Fruit fly (Drosophila melanogaster): ENCODE data around the gene CG12104.

The CG12104 gene

dm6 chr3L:1584781-1585180 lies 17.7 kb downstream of the CG12104 start (continued):
- TF ChIP-seq CG6792 (GFP tag; optimal IDR thresholded peaks at IDR 0.05), result peak; percentile 77
- TF ChIP-seq CG6808 (GFP tag; optimal IDR thresholded peaks at IDR 0.05), result peak; percentile 79
- TF ChIP-seq CG3032 (tag; optimal IDR thresholded peaks at IDR 0.05), result peak; percentile 76
- TF ChIP-seq achi (GFP tag; optimal IDR thresholded peaks at IDR 0.05), result peak; percentile 87
- peak; percentile 80 for TF ChIP-seq CG32006 (GFP tag; optimal IDR thresholded peaks at IDR 0.05)
- peak; percentile 91 for TF ChIP-seq CG8119 (GFP tag; IDR thresholded peaks at IDR 0.05)
- peak; percentile 46 for TF ChIP-seq CG8632 (GFP tag; optimal IDR thresholded peaks at IDR 0.05)
- TF ChIP-seq Eip75B (GFP tag; optimal IDR thresholded peaks at IDR 0.05), result peak; percentile 68
- TF ChIP-seq CG10669 (GFP tag; optimal IDR thresholded peaks at IDR 0.05), result peak; percentile 83
- TF ChIP-seq CG8319 (GFP tag; optimal IDR thresholded peaks at IDR 0.05), result peak; percentile 77
- peak; percentile 86 for TF ChIP-seq CG11902 (GFP tag; optimal IDR thresholded peaks at IDR 0.05)
- TF ChIP-seq Gug (GFP tag; IDR thresholded peaks at IDR 0.05), result peak; percentile 96
- TF ChIP-seq Sox102F (GFP tag; optimal IDR thresholded peaks at IDR 0.05), result peak; percentile 78
- peak; percentile 72 for TF ChIP-seq Sox14 (GFP tag; optimal IDR thresholded peaks at IDR 0.05)
- peak; percentile 86 for TF ChIP-seq CG7368 (GFP tag; optimal IDR thresholded peaks at IDR 0.05)
- TF ChIP-seq Lpt (GFP tag; optimal IDR thresholded peaks at IDR 0.05), result peak; percentile 73

dm6 chr3L:1584003-1584402 lies 18.5 kb downstream of the CG12104 start:
- TF ChIP-seq CG15336 (GFP tag; IDR thresholded peaks at IDR 0.05), result peak; percentile 90
- peak; percentile 12 for TF ChIP-seq achi (GFP tag; optimal IDR thresholded peaks at IDR 0.05)
- TF ChIP-seq Hr4 (GFP tag; optimal IDR thresholded peaks at IDR 0.05), result peak; percentile 92
- peak; percentile 46 for TF ChIP-seq Hr39 (GFP tag; optimal IDR thresholded peaks at IDR 0.05)
- TF ChIP-seq Sox102F (GFP tag; optimal IDR thresholded peaks at IDR 0.05), result peak; percentile 7
- TF ChIP-seq fkh (GFP tag; optimal IDR thresholded peaks at IDR 0.05), result no peak
- no peak for TF ChIP-seq Ets21C (GFP tag; optimal IDR thresholded peaks at IDR 0.05)
- TF ChIP-seq CG3919 (GFP tag; optimal IDR thresholded peaks at IDR 0.05), result peak; percentile 8
- peak; percentile 69 for TF ChIP-seq pdm3 (GFP tag; optimal IDR thresholded peaks at IDR 0.05)
- TF ChIP-seq CG8119 (GFP tag; IDR thresholded peaks at IDR 0.05), result peak; percentile 87
- TF ChIP-seq CG10631 (GFP tag; optimal IDR thresholded peaks at IDR 0.05), result peak; percentile 53
- peak; percentile 88 for TF ChIP-seq Gug (GFP tag; IDR thresholded peaks at IDR 0.05)
- TF ChIP-seq net (GFP tag; optimal IDR thresholded peaks at IDR 0.05), result peak; percentile 60
- TF ChIP-seq Ets96B (tag; optimal IDR thresholded peaks at IDR 0.05), result no peak
- peak; percentile 22 for TF ChIP-seq esn (GFP tag; optimal IDR thresholded peaks at IDR 0.05)
- peak; percentile 0 for TF ChIP-seq lz (GFP tag; optimal IDR thresholded peaks at IDR 0.05)
- TF ChIP-seq eg (GFP tag; IDR thresholded peaks at IDR 0.05), result peak; percentile 91
- TF ChIP-seq CG6276 (GFP tag; optimal IDR thresholded peaks at IDR 0.05), result peak; percentile 47
- TF ChIP-seq CG6163 (GFP tag; IDR thresholded peaks at IDR 0.05), result no peak
- no peak for TF ChIP-seq fd59A (GFP tag; optimal IDR thresholded peaks at IDR 0.05)
- peak; percentile 15 for TF ChIP-seq CG31627 (GFP tag; optimal IDR thresholded peaks at IDR 0.05)
- no peak for TF ChIP-seq CG8319 (GFP tag; optimal IDR thresholded peaks at IDR 0.05)
- peak; percentile 13 for TF ChIP-seq CG34406 (GFP tag; optimal IDR thresholded peaks at IDR 0.05)
- TF ChIP-seq vri (GFP tag; optimal IDR thresholded peaks at IDR 0.05), result peak; percentile 4
- no peak for TF ChIP-seq CG8632 (GFP tag; optimal IDR thresholded peaks at IDR 0.05)
- TF ChIP-seq Sox14 (GFP tag; optimal IDR thresholded peaks at IDR 0.05), result peak; percentile 72
- TF ChIP-seq dac (GFP tag; optimal IDR thresholded peaks at IDR 0.05), result peak; percentile 65
- peak; percentile 91 for TF ChIP-seq CG32006 (GFP tag; optimal IDR thresholded peaks at IDR 0.05)
- TF ChIP-seq CG3032 (tag; optimal IDR thresholded peaks at IDR 0.05), result peak; percentile 3
- no peak for TF ChIP-seq Sox15 (GFP tag; optimal IDR thresholded peaks at IDR 0.05)
- no peak for TF ChIP-seq CG6808 (GFP tag; optimal IDR thresholded peaks at IDR 0.05)
- TF ChIP-seq CG4318 (GFP tag; optimal IDR thresholded peaks at IDR 0.05), result peak; percentile 77
- peak; percentile 12 for TF ChIP-seq Smox (GFP tag; optimal IDR thresholded peaks at IDR 0.05)
- no peak for TF ChIP-seq CG11902 (GFP tag; optimal IDR thresholded peaks at IDR 0.05)
- no peak for TF ChIP-seq CG7368 (GFP tag; optimal IDR thresholded peaks at IDR 0.05)
- TF ChIP-seq CG11294 (GFP tag; IDR thresholded peaks at IDR 0.05), result peak; percentile 76
- peak; percentile 88 for TF ChIP-seq Eip78C (GFP tag)
- TF ChIP-seq Blimp-1 (GFP tag; optimal IDR thresholded peaks at IDR 0.05), result no peak
- TF ChIP-seq Met (GFP tag; optimal IDR thresholded peaks at IDR 0.05), result peak; percentile 32
- peak; percentile 61 for TF ChIP-seq acj6 (GFP tag; optimal IDR thresholded peaks at IDR 0.05)
- TF ChIP-seq Lpt (GFP tag; optimal IDR thresholded peaks at IDR 0.05), result peak; percentile 83
- peak; percentile 31 for TF ChIP-seq Eip75B (GFP tag; optimal IDR thresholded peaks at IDR 0.05)
- peak in 1 of 2 experiments; percentile 68 for TF ChIP-seq salr (GFP tag; optimal IDR thresholded peaks at IDR 0.05)
- peak; percentile 70 for TF ChIP-seq OdsH (GFP tag; optimal IDR thresholded peaks at IDR 0.05)
- peak; percentile 37 for TF ChIP-seq svp (GFP tag)
- TF ChIP-seq CG10669 (GFP tag; optimal IDR thresholded peaks at IDR 0.05), result no peak
